Fruit fly (Drosophila melanogaster) whole organism, embryonic: Measurements from ENCODE around the gene CG6149.

Experiments used
- Antp ChIP-seq: fragments of 200-800 bp; sonication (Bioruptor generic); optimal IDR thresholded peaks from 3 replicates; lab custom pipeline; 2016; ENCODE audit warnings: missing biosample characterization, missing genetic modification characterization
- CG1024 ChIP-seq: fragments of 200-800 bp; sonication (Bioruptor generic); IDR thresholded peaks from 2 replicates; pipeline ENCODE4 v1.3.6; 2022; ENCODE audit warnings: missing biosample characterization, missing genetic modification characterization
- CG13123 ChIP-seq: fragments of 200-800 bp; sonication (Bioruptor generic); optimal IDR thresholded peaks from 2 replicates; lab custom pipeline; 2016; ENCODE audit warnings: missing biosample characterization, missing genetic modification characterization
- CG13424 ChIP-seq: fragments of 200-800 bp; sonication (Bioruptor generic); optimal IDR thresholded peaks from 2 replicates; lab custom pipeline; 2019; ENCODE audit warnings: missing biosample characterization, mild to moderate bottlenecking, missing genetic modification characterization, moderate library complexity
- CG15514 ChIP-seq: fragments of 200-800 bp; sonication (Bioruptor generic); optimal IDR thresholded peaks from 3 replicates; lab custom pipeline; 2017; ENCODE audit warnings: missing biosample characterization, missing genetic modification characterization, mild to moderate bottlenecking, moderate library complexity, missing genetic modification reagents
- CG17328 ChIP-seq: fragments of 200-800 bp; sonication (Bioruptor generic); IDR thresholded peaks from 2 replicates; pipeline ENCODE4 v1.3.6; 2022; ENCODE audit warnings: missing biosample characterization, missing genetic modification characterization
- CG17802 ChIP-seq: fragments of 200-800 bp; sonication (Bioruptor generic); optimal IDR thresholded peaks from 2 replicates; lab custom pipeline; 2018; ENCODE audit warnings: missing biosample characterization, mild to moderate bottlenecking, missing genetic modification characterization, moderate library complexity
- CG18599 ChIP-seq: fragments of 200-800 bp; sonication (Bioruptor generic); optimal IDR thresholded peaks from 3 replicates; lab custom pipeline; 2017; ENCODE audit warnings: missing biosample characterization, missing genetic modification characterization, mild to moderate bottlenecking, moderate library complexity, missing genetic modification reagents
- CG2202 ChIP-seq: fragments of 200-800 bp; sonication (Bioruptor generic); optimal IDR thresholded peaks from 2 replicates; lab custom pipeline; 2018; ENCODE audit warnings: missing biosample characterization, mild to moderate bottlenecking, missing genetic modification characterization
- CG2678 ChIP-seq: fragments of 200-800 bp; sonication (Bioruptor generic); optimal IDR thresholded peaks from 3 replicates; lab custom pipeline; 2019; ENCODE audit warnings: missing biosample characterization, mild to moderate bottlenecking, missing genetic modification characterization, moderate library complexity
- CG32767 ChIP-seq: fragments of 200-800 bp; sonication (Bioruptor generic); IDR thresholded peaks from 2 replicates; pipeline ENCODE4 v1.3.6; 2022; ENCODE audit warnings: missing biosample characterization, missing genetic modification characterization
- CG4328 ChIP-seq: fragments of 200-800 bp; sonication (Bioruptor generic); optimal IDR thresholded peaks from 3 replicates; lab custom pipeline; 2017; ENCODE audit warnings: missing biosample characterization, missing genetic modification reagents, missing genetic modification characterization
- CG4707 ChIP-seq: fragments of 200-800 bp; sonication (Bioruptor generic); optimal IDR thresholded peaks from 2 replicates; lab custom pipeline; 2018; ENCODE audit warnings: missing biosample characterization, mild to moderate bottlenecking, missing genetic modification characterization, moderate library complexity
- CG7786 ChIP-seq: fragments of 200-800 bp; sonication (Bioruptor generic); optimal IDR thresholded peaks from 2 replicates; lab custom pipeline; 2016; ENCODE audit warnings: missing biosample characterization, missing genetic modification characterization
- CG8478 ChIP-seq: fragments of >200 bp; optimal IDR thresholded peaks from 2 replicates; lab custom pipeline; 2018
- Doc2 ChIP-seq: fragments of 200-800 bp; sonication (Bioruptor generic); IDR thresholded peaks from 2 replicates; pipeline ENCODE4 v1.3.6; 2022; ENCODE audit warnings: missing biosample characterization, missing genetic modification characterization
- Ets97D ChIP-seq: fragments of 200-800 bp; sonication (Bioruptor generic); optimal IDR thresholded peaks from 3 replicates; lab custom pipeline; 2016; ENCODE audit warnings: missing biosample characterization, missing genetic modification characterization
- H2.0 ChIP-seq: fragments of 200-800 bp; sonication (Bioruptor generic); IDR thresholded peaks from 2 replicates; pipeline ENCODE4 v1.3.6; 2022; ENCODE audit warnings: missing biosample characterization, missing genetic modification characterization
- HLH54F ChIP-seq: fragments of 200-800 bp; sonication (Bioruptor generic); optimal IDR thresholded peaks from 3 replicates; lab custom pipeline; 2016; ENCODE audit warnings: missing biosample characterization, missing genetic modification characterization
- Nf-YB ChIP-seq: fragments of 200-800 bp; sonication (Bioruptor generic); optimal IDR thresholded peaks from 3 replicates; lab custom pipeline; 2019; ENCODE audit warnings: missing biosample characterization, mild to moderate bottlenecking, missing genetic modification characterization, moderate library complexity
- NfI ChIP-seq: fragments of 200-800 bp; sonication (Bioruptor generic); optimal IDR thresholded peaks from 3 replicates; lab custom pipeline; 2018; ENCODE audit warnings: missing biosample characterization, mild to moderate bottlenecking, missing genetic modification characterization, moderate library complexity
- Poxn ChIP-seq: fragments of 200-800 bp; sonication (Bioruptor generic); IDR thresholded peaks from 2 replicates; pipeline ENCODE4 v1.3.6; 2022; ENCODE audit warnings: missing biosample characterization, missing genetic modification characterization
- Ptx1 ChIP-seq: fragments of 200-800 bp; sonication (Bioruptor generic); IDR thresholded peaks from 2 replicates; pipeline ENCODE4 v1.3.6; 2022; ENCODE audit warnings: missing biosample characterization, missing genetic modification characterization
- Spps ChIP-seq: fragments of 200-800 bp; sonication (Bioruptor generic); optimal IDR thresholded peaks from 2 replicates; lab custom pipeline; 2018; ENCODE audit warnings: missing biosample characterization, mild to moderate bottlenecking, missing genetic modification characterization
- Sry-δ ChIP-seq: fragments of 200-800 bp; sonication (Bioruptor generic); optimal IDR thresholded peaks from 2 replicates; lab custom pipeline; 2016; ENCODE audit warnings: missing biosample characterization, missing genetic modification characterization
- ara ChIP-seq: fragments of 200-800 bp; sonication (Bioruptor generic); IDR thresholded peaks from 2 replicates; pipeline ENCODE4 v1.3.6; 2022; ENCODE audit warnings: missing biosample characterization, missing genetic modification characterization
- bab2 ChIP-seq: fragments of 200-800 bp; sonication (Bioruptor generic); optimal IDR thresholded peaks from 2 replicates; lab custom pipeline; 2016; ENCODE audit warnings: missing biosample characterization, missing genetic modification characterization
- cwo ChIP-seq: fragments of 200-800 bp; sonication (Bioruptor generic); optimal IDR thresholded peaks from 3 replicates; lab custom pipeline; 2017; ENCODE audit warnings: missing biosample characterization, missing genetic modification characterization, mild to moderate bottlenecking, moderate library complexity, missing genetic modification reagents
- danr ChIP-seq: fragments of 200-800 bp; sonication (Bioruptor generic); IDR thresholded peaks from 2 replicates; pipeline ENCODE4 v1.3.6; 2022; ENCODE audit warnings: missing biosample characterization, missing genetic modification characterization
- dmrt11E ChIP-seq: fragments of 200-800 bp; sonication (Bioruptor generic); optimal IDR thresholded peaks from 3 replicates; lab custom pipeline; 2018; ENCODE audit warnings: missing biosample characterization, mild to moderate bottlenecking, missing genetic modification characterization, moderate library complexity
- dmrt99B ChIP-seq: fragments of 200-800 bp; sonication (Bioruptor generic); optimal IDR thresholded peaks from 2 replicates; lab custom pipeline; 2018; ENCODE audit warnings: missing biosample characterization, mild to moderate bottlenecking, missing genetic modification characterization, moderate library complexity
- dysf ChIP-seq: fragments of 200-800 bp; sonication (Bioruptor generic); IDR thresholded peaks from 3 replicates; pipeline ENCODE4 v1.3.6; 2022; ENCODE audit warnings: missing biosample characterization, missing genetic modification characterization
- emc ChIP-seq: fragments of 200-800 bp; sonication (Bioruptor generic); optimal IDR thresholded peaks from 2 replicates; lab custom pipeline; 2016; ENCODE audit warnings: missing biosample characterization, missing genetic modification characterization
- ewg ChIP-seq: fragments of 200-800 bp; sonication (Bioruptor generic); optimal IDR thresholded peaks from 3 replicates; lab custom pipeline; 2017; ENCODE audit warnings: mild to moderate bottlenecking, missing biosample characterization, missing genetic modification reagents, missing genetic modification characterization
- gce ChIP-seq: fragments of 200-800 bp; sonication (Bioruptor generic); IDR thresholded peaks from 3 replicates; pipeline ENCODE4 v1.3.6; 2022; ENCODE audit warnings: missing biosample characterization, missing genetic modification characterization
- kni ChIP-seq: fragments of 200-800 bp; sonication (Bioruptor generic); optimal IDR thresholded peaks from 3 replicates; lab custom pipeline; 2017; ENCODE audit warnings: mild to moderate bottlenecking, missing biosample characterization, missing genetic modification reagents, missing genetic modification characterization
- knrl ChIP-seq: fragments of 200-800 bp; sonication (Bioruptor generic); IDR thresholded peaks from 3 replicates; pipeline ENCODE4 v1.3.6; 2022; ENCODE audit warnings: missing biosample characterization, missing genetic modification characterization; ENCODE audit not compliant: partially characterized antibody
- odd ChIP-seq: fragments of 200-800 bp; sonication (Bioruptor generic); optimal IDR thresholded peaks from 2 replicates; lab custom pipeline; 2017; ENCODE audit warnings: missing biosample characterization, mild to moderate bottlenecking, missing genetic modification characterization
- pita ChIP-seq: fragments of 200-800 bp; sonication (Bioruptor generic); optimal IDR thresholded peaks from 2 replicates; lab custom pipeline; 2017; ENCODE audit warnings: missing biosample characterization, mild to moderate bottlenecking, missing genetic modification characterization
- salm ChIP-seq: fragments of 200-800 bp; sonication (Bioruptor generic); optimal IDR thresholded peaks from 2 replicates; lab custom pipeline; 2018; ENCODE audit warnings: missing biosample characterization, mild to moderate bottlenecking, missing genetic modification characterization
- sisA ChIP-seq: fragments of 200-800 bp; sonication (Bioruptor generic); IDR thresholded peaks from 2 replicates; pipeline ENCODE4 v1.3.6; 2022; ENCODE audit warnings: missing biosample characterization, missing genetic modification characterization
- slbo ChIP-seq: fragments of 200-800 bp; sonication (Bioruptor generic); IDR thresholded peaks from 2 replicates; pipeline ENCODE4 v1.3.6; 2022; ENCODE audit warnings: missing biosample characterization, missing genetic modification characterization
- so ChIP-seq: fragments of 200-800 bp; sonication (Bioruptor generic); IDR thresholded peaks from 3 replicates; pipeline ENCODE4 v1.3.6; 2022; ENCODE audit warnings: missing biosample characterization, missing genetic modification characterization
- stwl ChIP-seq: fragments of 200-800 bp; sonication (Bioruptor generic); optimal IDR thresholded peaks from 3 replicates; lab custom pipeline; 2018; ENCODE audit warnings: missing biosample characterization, mild to moderate bottlenecking, missing genetic modification characterization, moderate library complexity
- tup ChIP-seq: fragments of 200-800 bp; sonication (Bioruptor generic); optimal IDR thresholded peaks from 2 replicates; lab custom pipeline; 2016; ENCODE audit warnings: missing biosample characterization, mild to moderate bottlenecking, missing genetic modification characterization, moderate library complexity
- twi ChIP-seq: fragments of 200-800 bp; optimal IDR thresholded peaks from 2 replicates; lab custom pipeline; 2019; ENCODE audit warnings: missing biosample characterization, mild to moderate bottlenecking, missing genetic modification characterization, moderate library complexity
- wek ChIP-seq: fragments of 200-800 bp; sonication (Bioruptor generic); optimal IDR thresholded peaks from 3 replicates; lab custom pipeline; 2018; ENCODE audit warnings: missing biosample characterization, mild to moderate bottlenecking, missing genetic modification characterization, moderate library complexity
- zen ChIP-seq: fragments of 200-800 bp; sonication (Bioruptor generic); optimal IDR thresholded peaks from 3 replicates; lab custom pipeline; 2018; ENCODE audit warnings: missing biosample characterization, mild to moderate bottlenecking, missing genetic modification characterization, moderate library complexity

Gene CG6149

DNA sequence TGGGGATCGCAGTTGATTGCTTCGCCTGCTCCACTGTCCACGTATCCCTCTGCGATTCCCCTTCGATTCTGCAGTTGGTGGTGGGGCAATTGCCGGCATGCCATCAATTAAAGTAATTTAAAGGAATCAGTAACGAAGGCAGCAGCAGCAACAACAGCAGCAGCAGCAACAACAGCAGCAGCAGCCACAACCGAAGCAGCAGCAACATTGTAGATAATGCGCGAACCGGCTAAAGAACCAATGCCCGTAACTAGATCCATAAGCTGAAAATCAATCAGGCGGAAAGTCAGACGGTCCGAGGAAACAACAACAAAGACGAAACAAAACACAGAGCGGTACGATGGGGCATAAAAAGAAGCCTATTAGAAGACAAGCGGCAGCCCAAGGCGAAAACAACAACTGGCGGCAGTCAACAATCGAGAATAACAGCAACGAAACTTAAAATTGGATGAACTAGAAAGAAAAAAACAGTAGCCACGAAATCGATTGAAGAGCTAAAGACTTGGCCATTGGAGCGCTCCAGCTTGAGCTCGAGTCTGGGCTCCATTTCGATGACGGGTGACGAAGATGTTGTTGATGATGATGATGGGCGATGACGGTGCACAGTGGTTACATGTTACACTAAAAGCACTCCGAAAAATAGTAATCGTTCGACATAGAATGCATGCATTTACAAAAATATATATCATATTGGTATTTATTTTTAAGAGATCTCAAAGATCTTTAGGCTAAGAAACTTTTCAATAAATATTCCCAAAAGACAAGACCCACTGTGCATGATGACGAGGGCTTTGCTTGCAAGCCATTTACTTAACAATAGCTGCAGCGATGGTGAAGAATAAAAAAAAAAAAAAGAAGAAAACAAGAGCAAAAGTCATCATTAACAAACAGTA, 29.7 kb downstream of the CG6149 start (continued):
- TF ChIP-seq CG4328 (GFP tag; lab: Kevin White, UChicago) (peak; percentile 78), CG18599 (GFP tag; lab: Kevin White, UChicago) (peak; percentile 88), wek (GFP tag; lab: Kevin White, UChicago) (peak; percentile 78), H2.0 (peak; percentile 96), zen (tag; lab: Kevin White, UChicago) (peak; percentile 94), CG17802 (tag; lab: Kevin White, UChicago) (peak; percentile 83), CG7786 (GFP tag; lab: Kevin White, UChicago) (peak; percentile 89), odd (GFP tag; lab: Kevin White, UChicago) (peak; percentile 93), CG32767 (peak; percentile 96), dysf (peak; percentile 95), CG2202 (tag; lab: Kevin White, UChicago) (peak; percentile 96), CG2678 (peak; percentile 96), Ets97D (GFP tag; lab: Kevin White, UChicago) (peak; percentile 69), danr (GFP tag; lab: Robert Waterston, UW) (peak; percentile 91), Doc2 (GFP tag; lab: Robert Waterston, UW) (peak; percentile 56; the same call in 1 of the 2 replicates), CG13123 (GFP tag; lab: Kevin White, UChicago) (peak; percentile 91), so (GFP tag; lab: Robert Waterston, UW) (peak; percentile 97), Poxn (GFP tag; lab: Robert Waterston, UW) (peak; percentile 48), bab2 (peak; percentile 68), Ptx1 (GFP tag; lab: Robert Waterston, UW) (peak; percentile 95), dmrt11E (peak; percentile 98), Nf-YB (GFP tag; lab: Kevin White, UChicago) (peak; percentile 80), slbo (GFP tag; lab: Robert Waterston, UW) (peak; percentile 91), kni (GFP tag; lab: Kevin White, UChicago) (peak; percentile 76), CG15514 (GFP tag; lab: Kevin White, UChicago) (peak; percentile 59), cwo (GFP tag; lab: Kevin White, UChicago) (peak; percentile 85), CG4707 (GFP tag; lab: Kevin White, UChicago) (peak; percentile 94), dmrt99B (tag; lab: Kevin White, UChicago) (peak; percentile 96), Antp (peak; percentile 92), CG17328 (peak; percentile 98), knrl (peak; percentile 47; the same call in 2 of the 3 replicates), twi (tag; lab: Kevin White, UChicago) (peak; percentile 91), CG13424 (tag; lab: Kevin White, UChicago) (peak; percentile 96), ara (GFP tag; lab: Robert Waterston, UW) (peak; percentile 98), salm (peak; percentile 91), Spps (peak; percentile 96), emc (GFP tag; lab: Kevin White, UChicago) (peak; percentile 17), HLH54F (GFP tag; lab: Kevin White, UChicago) (peak; percentile 91), CG1024 (GFP tag; lab: Robert Waterston, UW) (peak; percentile 90), pita (GFP tag; lab: Kevin White, UChicago) (no peak), gce (peak; percentile 97), CG8478 (no peak), ewg (GFP tag; lab: Kevin White, UChicago) (peak; percentile 92), sisA (GFP tag; lab: Robert Waterston, UW) (peak; percentile 94), Sry-δ (GFP tag; lab: Kevin White, UChicago) (peak; percentile 24), NfI (GFP tag; lab: Kevin White, UChicago) (peak; percentile 94), stwl (tag; lab: Kevin White, UChicago) (peak; percentile 55), tup (GFP tag; lab: Kevin White, UChicago) (peak; percentile 86)
